Fruit fly (Drosophila melanogaster): ENCODE measurements around the gene CG3815.

The CG3815 gene

DNA sequence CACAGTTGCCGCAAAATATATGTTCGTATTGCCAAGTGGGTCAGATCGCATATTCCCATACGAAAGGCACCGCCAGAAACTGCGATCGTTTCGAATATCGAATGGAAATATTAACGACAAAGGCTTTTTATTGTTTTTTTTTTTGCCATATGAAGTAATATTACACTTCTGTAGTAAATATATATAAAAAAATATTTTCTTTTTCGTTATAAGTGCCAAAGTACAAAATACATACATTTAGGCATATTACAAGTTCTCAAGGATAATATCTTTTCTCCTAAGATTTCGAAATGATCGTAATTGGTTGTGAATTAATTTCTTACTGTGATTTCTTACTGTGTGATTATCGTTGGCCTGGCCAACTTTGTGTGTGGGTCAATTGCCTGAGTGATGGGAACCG, 9.0 kb downstream of the CG3815 start:
- TF ChIP-seq ttk (optimal IDR thresholded peaks at IDR 0.05) (no peak), Myc (optimal IDR thresholded peaks at IDR 0.05) (no peak), insv (optimal IDR thresholded peaks at IDR 0.05) (no peak)

DNA sequence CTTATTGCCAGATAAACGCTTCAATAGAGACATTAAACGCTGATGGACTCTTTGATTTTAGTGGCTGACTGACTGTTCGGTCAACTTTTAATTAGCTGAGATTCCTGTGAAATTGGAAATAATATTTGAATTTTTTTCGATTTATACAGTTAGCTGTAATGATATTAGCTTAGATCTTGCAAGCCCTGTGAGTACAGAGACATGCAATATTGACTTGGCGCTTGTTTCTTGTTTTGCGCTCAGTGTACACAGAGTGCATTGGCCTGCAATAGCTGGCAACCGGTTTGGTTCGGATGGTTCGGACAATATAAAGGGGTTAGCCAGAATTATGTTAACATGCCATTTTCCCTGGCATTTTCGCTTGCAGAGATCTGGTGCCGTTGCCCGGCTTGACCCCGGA, 10.1 kb downstream of the CG3815 start:
- TF ChIP-seq h (optimal IDR thresholded peaks at IDR 0.05) (no peak), Myc (optimal IDR thresholded peaks at IDR 0.05) (no peak), insv (optimal IDR thresholded peaks at IDR 0.05) (no peak), Sin3A (optimal IDR thresholded peaks at IDR 0.05) (no peak), ttk (optimal IDR thresholded peaks at IDR 0.05) (no peak), psq (optimal IDR thresholded peaks at IDR 0.05) (no peak)

dm6 chrX:6308852-6309251, 13.7 kb downstream of the CG3815 start, which contains the start of gene CG15894:
Gene CG15894 (plus strand): TSS chrX:6309212.
- TF ChIP-seq psq (optimal IDR thresholded peaks at IDR 0.05) (no peak), Myc (optimal IDR thresholded peaks at IDR 0.05) (no peak), ttk (optimal IDR thresholded peaks at IDR 0.05) (no peak)

dm6 chrX:6310408-6310807, 15.2 kb downstream of the CG3815 start:
- TF ChIP-seq Sin3A (optimal IDR thresholded peaks at IDR 0.05) (no peak), insv (optimal IDR thresholded peaks at IDR 0.05) (no peak), h (optimal IDR thresholded peaks at IDR 0.05) (no peak), Myc (optimal IDR thresholded peaks at IDR 0.05) (no peak), ttk (optimal IDR thresholded peaks at IDR 0.05) (no peak), psq (optimal IDR thresholded peaks at IDR 0.05) (no peak)

dm6 chrX:6311516-6311915, 16.3 kb downstream of the CG3815 start:
- TF ChIP-seq psq (optimal IDR thresholded peaks at IDR 0.05) (no peak), h (optimal IDR thresholded peaks at IDR 0.05) (no peak), ttk (optimal IDR thresholded peaks at IDR 0.05) (no peak), Myc (optimal IDR thresholded peaks at IDR 0.05) (no peak), Sin3A (optimal IDR thresholded peaks at IDR 0.05) (no peak)

DNA sequence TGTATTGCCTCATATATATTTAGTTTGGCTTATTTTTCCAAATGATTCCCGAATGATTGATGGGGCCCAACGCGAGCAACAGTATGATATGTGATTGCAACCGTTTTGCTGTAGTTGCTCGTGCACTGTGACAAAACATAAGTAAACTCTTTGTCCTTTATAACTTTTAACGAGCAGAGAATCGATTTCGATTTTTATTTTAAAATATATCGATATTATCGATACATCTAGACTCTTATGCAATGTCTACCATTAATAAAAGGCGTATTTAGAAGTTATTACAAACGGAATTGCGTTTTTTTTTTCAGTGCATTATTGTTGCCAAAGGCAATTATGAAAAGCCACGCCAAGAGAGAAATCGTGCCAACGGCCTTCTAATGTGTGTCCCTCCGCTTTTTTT, 20.4 kb downstream of the CG3815 start:
- no peak for TF ChIP-seq Sin3A (optimal IDR thresholded peaks at IDR 0.05)
- TF ChIP-seq ttk (optimal IDR thresholded peaks at IDR 0.05), result no peak
- no peak for TF ChIP-seq Myc (optimal IDR thresholded peaks at IDR 0.05)
- no peak for TF ChIP-seq insv (optimal IDR thresholded peaks at IDR 0.05)
- no peak for TF ChIP-seq psq (optimal IDR thresholded peaks at IDR 0.05)
- no peak for TF ChIP-seq h (optimal IDR thresholded peaks at IDR 0.05)

dm6 chrX:6316858-6317474, 21.8 kb downstream of the CG3815 start:
- no peak for TF ChIP-seq Myc (optimal IDR thresholded peaks at IDR 0.05)
- TF ChIP-seq h (optimal IDR thresholded peaks at IDR 0.05), result no peak
- no peak for TF ChIP-seq insv (optimal IDR thresholded peaks at IDR 0.05)
- TF ChIP-seq psq (optimal IDR thresholded peaks at IDR 0.05), result no peak
- no peak for TF ChIP-seq ttk (optimal IDR thresholded peaks at IDR 0.05)
- TF ChIP-seq Sin3A (optimal IDR thresholded peaks at IDR 0.05), result no peak

DNA sequence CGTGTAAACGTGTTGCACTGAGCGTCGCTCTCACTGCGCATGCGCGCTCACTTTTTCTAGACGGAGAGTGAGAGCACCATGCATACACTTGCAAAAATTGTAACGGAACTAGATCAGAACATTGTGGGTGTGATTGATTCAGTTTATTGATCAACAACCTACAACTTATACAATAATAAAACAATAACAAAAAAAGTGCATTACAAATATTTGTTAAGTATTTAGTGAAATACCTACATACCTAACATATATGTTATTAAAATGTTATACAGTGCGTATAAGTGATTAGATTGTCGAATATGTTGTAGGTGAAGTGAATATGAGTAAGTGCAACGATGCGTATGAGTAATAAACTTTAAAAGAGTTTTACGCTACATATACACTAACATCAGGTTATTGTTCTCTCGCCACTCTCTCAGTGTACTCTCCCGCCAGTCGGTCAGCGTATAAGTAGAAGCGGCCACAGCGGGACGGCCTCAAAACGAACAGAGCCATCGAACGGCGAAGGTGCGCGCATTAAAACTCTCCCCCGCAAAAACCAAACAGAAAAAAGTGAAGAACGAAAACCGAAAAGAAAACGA, 35.3 kb downstream of the CG3815 start, which contains the start of gene CG42240:
Gene CG42240 (plus strand): TSS at position 474 of the 581 bp plus-strand sequence.
- TF ChIP-seq psq (optimal IDR thresholded peaks at IDR 0.05), result no peak
- TF ChIP-seq insv (optimal IDR thresholded peaks at IDR 0.05), result no peak
- no peak for TF ChIP-seq Myc (optimal IDR thresholded peaks at IDR 0.05)

DNA sequence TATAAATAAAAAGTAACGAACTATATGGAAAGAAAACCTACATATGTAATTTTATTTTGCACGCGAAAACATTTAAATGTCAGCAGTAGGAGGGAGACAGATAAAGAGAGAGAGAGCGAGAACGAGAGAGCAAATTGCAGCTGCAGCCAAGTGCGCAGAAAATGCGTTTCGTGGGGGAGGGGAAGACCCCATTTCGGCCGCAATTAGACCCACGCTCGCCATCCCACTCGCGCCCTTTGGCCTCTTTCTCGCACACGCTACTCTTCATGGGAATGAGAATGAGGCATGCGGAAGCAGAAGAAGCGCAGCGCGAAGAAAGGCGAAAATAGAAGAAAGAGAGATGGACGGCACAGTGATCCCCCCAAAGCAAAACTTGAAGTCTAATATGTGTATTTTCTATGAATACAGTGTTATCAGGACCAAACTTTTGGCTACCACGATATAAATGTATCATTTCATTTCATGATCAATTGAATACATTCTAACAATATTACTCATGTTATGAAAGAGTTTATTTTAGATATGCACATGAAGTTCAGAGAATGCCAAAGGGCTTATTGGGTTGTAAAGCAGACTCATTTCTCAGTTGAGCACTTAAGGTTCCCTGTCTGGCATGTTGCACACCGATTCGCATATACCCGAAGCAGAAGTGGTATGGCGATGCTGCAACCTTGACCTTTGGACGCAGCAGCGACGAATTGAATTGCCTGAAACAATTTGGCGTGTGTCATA, 38.0 kb downstream of the CG3815 start:
- TF ChIP-seq insv (optimal IDR thresholded peaks at IDR 0.05) (no peak), ttk (optimal IDR thresholded peaks at IDR 0.05) (no peak), h (optimal IDR thresholded peaks at IDR 0.05) (no peak), Sin3A (optimal IDR thresholded peaks at IDR 0.05) (no peak), psq (optimal IDR thresholded peaks at IDR 0.05) (no peak), Myc (optimal IDR thresholded peaks at IDR 0.05) (no peak)

DNA sequence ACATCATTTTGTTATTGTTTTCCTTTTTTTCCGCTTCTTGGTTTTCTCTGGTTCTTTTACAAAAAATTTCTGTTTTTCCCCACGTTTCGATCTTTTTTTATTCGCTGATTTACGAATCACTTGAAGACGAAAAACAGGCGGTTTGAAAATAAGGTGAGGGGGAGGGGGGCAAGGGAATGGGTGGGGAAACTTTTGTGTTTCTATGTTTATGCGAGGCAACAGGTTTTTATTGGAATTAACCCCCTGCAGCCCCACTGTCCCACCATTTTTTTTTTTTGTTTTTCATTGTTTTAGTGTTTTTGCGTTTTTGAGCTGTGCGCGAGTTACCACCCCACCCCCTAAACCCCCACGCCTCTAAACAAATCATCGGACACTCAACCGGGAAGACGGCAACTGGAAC, 39.8 kb downstream of the CG3815 start:
- TF ChIP-seq insv (optimal IDR thresholded peaks at IDR 0.05) (no peak), h (optimal IDR thresholded peaks at IDR 0.05) (no peak), Sin3A (optimal IDR thresholded peaks at IDR 0.05) (no peak), psq (optimal IDR thresholded peaks at IDR 0.05) (no peak), ttk (optimal IDR thresholded peaks at IDR 0.05) (no peak)

DNA sequence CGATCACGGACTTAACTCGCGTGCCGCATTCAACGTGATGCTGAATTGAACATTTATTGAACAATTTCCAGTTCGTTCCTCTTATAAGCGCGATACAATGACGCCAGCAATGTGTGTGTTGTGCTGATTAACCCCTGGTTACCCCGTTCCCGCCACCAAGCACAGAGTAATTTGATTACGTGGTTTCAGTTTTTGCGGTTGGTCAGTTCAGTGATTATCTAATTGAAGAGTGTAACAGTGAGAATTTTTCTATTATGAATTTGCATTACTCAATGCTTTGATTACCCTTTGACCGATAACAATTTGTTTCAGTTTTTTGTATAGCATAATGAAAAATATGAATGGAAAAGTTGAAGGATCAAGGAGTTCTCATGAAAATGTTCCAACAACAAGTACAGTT, 42.5 kb downstream of the CG3815 start, which contains the start of gene CG3842:
Gene CG3842 (plus strand): TSS at position 61 of the 400 bp plus-strand sequence.
- no peak for TF ChIP-seq Myc (optimal IDR thresholded peaks at IDR 0.05)

- TF ChIP-seq ttk (optimal IDR thresholded peaks at IDR 0.05) (no peak), Myc (optimal IDR thresholded peaks at IDR 0.05) (no peak), Sin3A (optimal IDR thresholded peaks at IDR 0.05) (no peak), insv (optimal IDR thresholded peaks at IDR 0.05) (no peak), psq (optimal IDR thresholded peaks at IDR 0.05) (no peak), h (optimal IDR thresholded peaks at IDR 0.05) (no peak)
These were observed 43.8 kb downstream of the CG3815 start for dm6 chrX:6338738-6339614.
